Worm (Caenorhabditis elegans) whole organism, L3 larva: ENCODE data around the gene F46G10.2.

ENCODE experiments used
- egl-5 ChIP-seq: fragments of 150-350 bp; optimal IDR thresholded peaks from 2 replicates; lab custom pipeline; 2017; ENCODE audit warnings: missing biosample characterization, missing genetic modification reagents, missing genetic modification characterization, inconsistent platforms
- lin-39 ChIP-seq: fragments of 150-350 bp; optimal IDR thresholded peaks from 2 replicates; lab custom pipeline; 2018; ENCODE audit warnings: missing biosample characterization, missing genetic modification reagents, missing genetic modification characterization
- nhr-77 ChIP-seq: fragments of 150-350 bp; optimal IDR thresholded peaks from 2 replicates; lab custom pipeline; 2014; ENCODE audit warnings: missing biosample characterization, missing genetic modification characterization

ce11 chrX:13293023-13293422, 29.7 kb upstream of the F46G10.2 start:
- no peak for TF ChIP-seq nhr-77 (tag; lab: Kevin White, UChicago)
- no peak for TF ChIP-seq lin-39 (tag; lab: Kevin White, UChicago)
- TF ChIP-seq egl-5: no peak
